Worm (Caenorhabditis elegans): ENCODE measurements around the gene ZK643.6.
A peak's percentile ranks its signal among the peaks of the same experiment; 100 is the strongest.
"Not testable (repeated sequence)": the region's sequence is repeated elsewhere in the genome, so short reads cannot be mapped to it uniquely, and the experiment has no call there.

Gene ZK643.6

DNA sequence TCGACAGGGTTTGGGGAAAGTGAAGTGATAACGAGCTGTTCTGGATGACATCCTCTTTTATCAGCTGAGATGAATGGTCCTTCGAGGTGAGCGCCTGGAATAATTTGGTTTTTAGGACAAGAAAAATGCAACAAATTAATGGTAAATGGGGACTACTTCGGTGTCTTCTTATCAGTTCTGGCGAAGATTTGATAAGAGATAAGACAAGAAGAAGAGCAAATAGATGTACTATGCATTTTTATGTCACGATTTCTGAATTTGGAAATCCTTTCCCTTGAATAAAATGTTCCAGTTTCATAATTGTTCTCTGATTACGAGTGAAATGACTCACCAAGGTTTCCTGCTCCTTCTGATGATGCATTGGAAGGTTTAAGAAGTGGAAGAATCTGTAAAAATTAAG is 37.3 kb upstream of the ZK643.6 start:
- TF ChIP-seq lin-13 (tag; optimal IDR thresholded peaks at IDR 0.05) (no peak), hlh-1 (tag; optimal IDR thresholded peaks at IDR 0.05) (no peak), ceh-83 (GFP tag; optimal IDR thresholded peaks at IDR 0.05) (no peak), snpc-4 (tag; optimal IDR thresholded peaks at IDR 0.05) (no peak), ceh-39 (tag; optimal IDR thresholded peaks at IDR 0.05) (no peak)

DNA sequence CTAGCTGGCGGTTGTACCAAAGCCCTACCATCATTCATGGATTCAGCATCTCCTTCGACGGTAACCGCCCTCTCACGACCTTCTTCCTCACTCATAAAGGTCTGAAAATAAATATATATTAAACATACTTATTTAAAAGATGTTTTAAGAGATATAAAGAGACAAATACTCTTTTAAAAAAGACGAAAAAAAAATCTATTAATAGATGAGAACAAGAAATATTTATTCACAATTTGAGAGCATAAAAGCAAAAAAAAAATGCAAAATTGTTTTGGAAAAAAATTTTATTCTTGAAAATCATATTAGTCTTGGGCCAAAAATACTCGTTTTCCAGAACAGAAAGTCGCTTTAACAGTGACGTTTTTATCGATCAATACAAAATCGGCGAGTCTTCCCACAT is 36.1 kb upstream of the ZK643.6 start, which contains the start of gene skat-1:
skat-1 (minus strand) TSS at position 101 of the 400 bp plus-strand sequence.
- no peak for TF ChIP-seq bed-3 (GFP tag; optimal IDR thresholded peaks at IDR 0.05)
- no peak for TF ChIP-seq nhr-2 (tag; optimal IDR thresholded peaks at IDR 0.05)
- no peak for TF ChIP-seq lin-32 (GFP tag; optimal IDR thresholded peaks at IDR 0.05)
- no peak for TF ChIP-seq zip-8 (tag; optimal IDR thresholded peaks at IDR 0.05)
- TF ChIP-seq mab-5 (tag; optimal IDR thresholded peaks at IDR 0.05) = no peak
- TF ChIP-seq nhr-12 (tag; optimal IDR thresholded peaks at IDR 0.05) = no peak
- no peak for TF ChIP-seq mep-1 (tag; optimal IDR thresholded peaks at IDR 0.05)
- no peak for TF ChIP-seq hlh-1 (tag; optimal IDR thresholded peaks at IDR 0.05)
- TF ChIP-seq unc-39 (tag; optimal IDR thresholded peaks at IDR 0.05) = no peak
- no peak for TF ChIP-seq lin-13 (tag; optimal IDR thresholded peaks at IDR 0.05)
- no peak for TF ChIP-seq flh-1 (GFP tag; optimal IDR thresholded peaks at IDR 0.05)
- no peak for TF ChIP-seq unc-62 (GFP tag; optimal IDR thresholded peaks at IDR 0.05)
- TF ChIP-seq ces-1 (GFP tag; optimal IDR thresholded peaks at IDR 0.05) = no peak
- no peak for TF ChIP-seq sptf-1 (tag; optimal IDR thresholded peaks at IDR 0.05)
- TF ChIP-seq snpc-4 (tag; optimal IDR thresholded peaks at IDR 0.05) = no peak
- no peak for TF ChIP-seq mls-2 (tag; optimal IDR thresholded peaks at IDR 0.05)
- no peak for TF ChIP-seq ham-2 (GFP tag; optimal IDR thresholded peaks at IDR 0.05)

DNA sequence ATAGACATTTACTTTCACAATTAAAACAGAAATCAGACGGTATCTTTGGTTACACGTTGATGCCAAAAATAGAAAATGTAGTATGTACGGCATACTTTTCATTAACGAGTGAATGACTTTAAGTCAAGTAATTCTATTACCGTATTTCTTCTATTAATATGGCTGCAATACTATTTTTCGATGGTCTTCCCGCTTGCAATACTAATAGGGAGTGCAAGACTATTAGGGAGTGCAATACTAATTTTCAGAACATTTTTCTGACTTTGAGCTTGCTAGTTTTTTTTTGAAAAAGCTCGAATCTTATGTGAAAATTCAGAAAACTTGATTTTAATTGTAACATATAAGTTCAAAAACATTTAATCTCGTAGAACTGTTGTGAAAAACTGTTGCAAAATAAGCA is 29.2 kb upstream of the ZK643.6 start, which contains the start of gene R08D7.7:
R08D7.7 (plus strand) TSS at position 301 of the 400 bp plus-strand sequence.
- TF ChIP-seq ces-1 (GFP tag; optimal IDR thresholded peaks at IDR 0.05); sem-2 (GFP tag; optimal IDR thresholded peaks at IDR 0.05); nhr-12 (tag; optimal IDR thresholded peaks at IDR 0.05): not testable (repeated sequence)

DNA sequence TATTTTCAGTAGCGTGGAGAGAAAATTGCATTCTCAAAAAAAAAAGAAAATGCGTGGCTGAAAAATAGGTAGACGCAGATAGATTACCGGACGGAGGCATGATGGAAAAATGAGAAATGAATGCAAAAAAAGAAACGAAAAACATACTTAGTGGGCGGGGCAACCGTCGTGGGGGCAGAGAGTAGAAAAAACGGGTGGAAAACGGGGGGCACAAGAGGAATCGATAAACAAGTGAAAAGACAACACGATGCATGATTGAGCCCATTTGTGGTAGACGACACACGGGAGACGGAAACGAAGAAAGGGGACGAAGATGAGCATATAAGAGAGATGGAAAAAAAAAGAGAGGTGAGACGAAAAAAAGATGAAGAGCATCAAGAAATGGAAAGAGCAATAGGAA is 28.0 kb upstream of the ZK643.6 start:
- TF ChIP-seq unc-120 (tag; optimal IDR thresholded peaks at IDR 0.05; ENCODE audit: poor library complexity, severe bottlenecking) (no peak), M03D4.4 (tag; optimal IDR thresholded peaks at IDR 0.05) (no peak), flh-1 (GFP tag; optimal IDR thresholded peaks at IDR 0.05) (no peak), tbx-8 (GFP tag; optimal IDR thresholded peaks at IDR 0.05) (no peak), cnd-1 (tag; optimal IDR thresholded peaks at IDR 0.05) (no peak), ces-1 (GFP tag; optimal IDR thresholded peaks at IDR 0.05) (no peak), nhr-2 (tag; optimal IDR thresholded peaks at IDR 0.05) (no peak), nhr-12 (tag; optimal IDR thresholded peaks at IDR 0.05) (no peak), ceh-39 (tag; optimal IDR thresholded peaks at IDR 0.05) (no peak), elt-3 (tag; optimal IDR thresholded peaks at IDR 0.05) (no peak), snpc-4 (tag; optimal IDR thresholded peaks at IDR 0.05) (no peak)

DNA sequence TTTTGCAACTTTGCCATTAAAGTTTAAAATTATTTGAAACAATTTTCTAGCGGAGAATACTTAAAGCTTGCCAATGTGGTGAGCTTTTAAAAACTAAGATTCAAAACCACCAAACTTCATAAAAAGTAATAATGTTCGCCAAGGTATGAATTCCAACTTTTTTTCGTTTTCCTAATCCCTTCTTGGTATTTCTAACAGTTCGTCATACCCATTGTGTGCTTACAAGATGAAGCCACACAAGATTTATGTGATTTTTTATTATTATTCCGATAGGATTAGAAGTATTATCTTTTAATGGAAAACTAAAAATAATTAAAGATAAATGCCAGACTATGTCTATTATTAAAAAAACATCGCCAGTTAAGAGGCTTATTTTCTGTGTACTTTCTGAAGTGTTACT is 27.5 kb upstream of the ZK643.6 start:
- TF ChIP-seq M03D4.4 (tag; optimal IDR thresholded peaks at IDR 0.05) (no peak), nhr-28 (tag; optimal IDR thresholded peaks at IDR 0.05) (no peak), drap-1 (GFP tag; optimal IDR thresholded peaks at IDR 0.05) (no peak), ztf-11 (tag; optimal IDR thresholded peaks at IDR 0.05) (no peak), hlh-1 (tag; optimal IDR thresholded peaks at IDR 0.05) (no peak), snpc-4 (tag; optimal IDR thresholded peaks at IDR 0.05) (no peak), pha-4 (tag; optimal IDR thresholded peaks at IDR 0.05) (no peak), blmp-1 (tag; optimal IDR thresholded peaks at IDR 0.05) (no peak), sem-2 (GFP tag; optimal IDR thresholded peaks at IDR 0.05) (no peak), unc-39 (tag; optimal IDR thresholded peaks at IDR 0.05) (no peak), unc-62 (GFP tag; optimal IDR thresholded peaks at IDR 0.05) (no peak), lin-32 (GFP tag; optimal IDR thresholded peaks at IDR 0.05) (no peak)

DNA sequence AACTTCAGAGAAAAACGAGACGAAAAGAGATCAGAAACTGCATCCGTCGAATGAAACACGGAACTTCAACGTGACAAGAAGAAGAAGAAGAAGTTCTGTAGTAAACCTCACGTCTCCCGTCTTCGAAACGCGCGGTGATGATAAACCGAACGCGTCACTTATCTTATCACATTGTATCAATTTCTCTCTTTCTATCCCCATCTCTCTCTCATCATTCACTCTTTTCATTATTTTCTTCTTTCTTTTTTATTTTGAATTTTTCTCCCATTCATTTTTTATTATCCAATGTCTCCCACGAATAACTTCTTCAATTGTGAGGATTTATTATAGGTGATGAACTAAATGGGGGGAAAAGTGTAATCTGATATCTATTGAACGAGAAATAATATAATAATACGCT is 26.3 kb upstream of the ZK643.6 start:
- peak; percentile 90 for TF ChIP-seq elt-3 (tag; optimal IDR thresholded peaks at IDR 0.05)
- TF ChIP-seq lsy-2 (tag; optimal IDR thresholded peaks at IDR 0.05) = no peak
- peak; percentile 5 for TF ChIP-seq hlh-1 (tag; optimal IDR thresholded peaks at IDR 0.05)

Data from whole organism, mixed stage, embryonic.